Fruit fly (Drosophila melanogaster): ENCODE data around the gene CG7872.

The CG7872 gene

dm6 chrX:15626279-15626678, 48.3 kb downstream of the CG7872 start (continued):
- TF ChIP-seq CG4282 (GFP tag; optimal IDR thresholded peaks at IDR 0.05) (no peak), maf-S (GFP tag; optimal IDR thresholded peaks at IDR 0.05) (no peak), CG9817 (tag; optimal IDR thresholded peaks at IDR 0.05) (no peak), HmgD (GFP tag; optimal IDR thresholded peaks at IDR 0.05) (no peak), fd102C (GFP tag; optimal IDR thresholded peaks at IDR 0.05) (no peak), CG42726 (GFP tag; IDR thresholded peaks at IDR 0.05; ENCODE audit: partially characterized antibody) (no peak), CG10565 (GFP tag; optimal IDR thresholded peaks at IDR 0.05) (no peak), gcm (GFP tag; optimal IDR thresholded peaks at IDR 0.05) (no peak), tx (GFP tag; optimal IDR thresholded peaks at IDR 0.05) (no peak), Jarid2 (GFP tag; optimal IDR thresholded peaks at IDR 0.05) (peak; percentile 94), CG13894 (tag; optimal IDR thresholded peaks at IDR 0.05) (peak; percentile 78), CG2202 (tag; optimal IDR thresholded peaks at IDR 0.05) (no peak), Vsx1 (GFP tag; optimal IDR thresholded peaks at IDR 0.05) (no peak), CG7786 (GFP tag; optimal IDR thresholded peaks at IDR 0.05) (no peak), Lim3 (GFP tag; IDR thresholded peaks at IDR 0.05) (no peak), ttk (GFP tag; IDR thresholded peaks at IDR 0.05) (no peak), CG10543 (GFP tag; optimal IDR thresholded peaks at IDR 0.05) (peak; percentile 73), org-1 (GFP tag; optimal IDR thresholded peaks at IDR 0.05) (no peak), toy (GFP tag; IDR thresholded peaks at IDR 0.05) (no peak), nau (GFP tag; optimal IDR thresholded peaks at IDR 0.05) (no peak), Six4 (GFP tag; optimal IDR thresholded peaks at IDR 0.05) (no peak), MBD-R2 (GFP tag; IDR thresholded peaks at IDR 0.05) (no peak), gro (GFP tag; optimal IDR thresholded peaks at IDR 0.05) (peak; percentile 49), ssp (GFP tag; IDR thresholded peaks at IDR 0.05) (no peak), disco-r (GFP tag; optimal IDR thresholded peaks at IDR 0.05) (no peak), CG32767 (GFP tag; IDR thresholded peaks at IDR 0.05) (no peak), E2f2 (GFP tag; IDR thresholded peaks at IDR 0.05) (peak; percentile 30; the same call in 1 of the 2 replicates), CG4360 (GFP tag; IDR thresholded peaks at IDR 0.05) (no peak), CG7372 (GFP tag; IDR thresholded peaks at IDR 0.05) (no peak), Hmx (GFP tag; optimal IDR thresholded peaks at IDR 0.05) (no peak), CG7271 (tag; optimal IDR thresholded peaks at IDR 0.05) (no peak), bcd (GFP tag; optimal IDR thresholded peaks at IDR 0.05) (no peak), CG31365 (tag; optimal IDR thresholded peaks at IDR 0.05) (no peak), CG30020 (tag; optimal IDR thresholded peaks at IDR 0.05) (no peak), dmrt11E (tag; optimal IDR thresholded peaks at IDR 0.05) (no peak), CG5953 (GFP tag; IDR thresholded peaks at IDR 0.05) (0 out of 2 replicates have a peak, but pooled peaks have one; percentile 7), CG3847 (GFP tag; IDR thresholded peaks at IDR 0.05) (no peak), CG3163 (GFP tag; optimal IDR thresholded peaks at IDR 0.05) (no peak), CG34422 (GFP tag; IDR thresholded peaks at IDR 0.05) (no peak), jumu (GFP tag; optimal IDR thresholded peaks at IDR 0.05) (no peak), Sox102F (GFP tag; optimal IDR thresholded peaks at IDR 0.05) (no peak), Spps (tag; optimal IDR thresholded peaks at IDR 0.05) (no peak), phol (tag; optimal IDR thresholded peaks at IDR 0.05) (no peak), mirr (GFP tag; optimal IDR thresholded peaks at IDR 0.05) (peak; percentile 45), CG14965 (GFP tag; optimal IDR thresholded peaks at IDR 0.05; ENCODE audit: borderline replicate concordance) (no peak), CG17802 (tag; optimal IDR thresholded peaks at IDR 0.05) (no peak), CG4707 (GFP tag; optimal IDR thresholded peaks at IDR 0.05) (no peak), CG7839 (tag; optimal IDR thresholded peaks at IDR 0.05) (peak; percentile 7), CG10209 (GFP tag; optimal IDR thresholded peaks at IDR 0.05) (no peak), Gsc (GFP tag; IDR thresholded peaks at IDR 0.05) (no peak), pnt (GFP tag; optimal IDR thresholded peaks at IDR 0.05) (no peak), CG15269 (tag; optimal IDR thresholded peaks at IDR 0.05) (no peak)

Data from whole organism, embryonic.